Fruit fly (Drosophila melanogaster) whole organism, pupa: Measurements from ENCODE around the gene alt.

Experiments used
- CG10348 ChIP-seq: fragments of 200-800 bp; sonication (Bioruptor generic); IDR thresholded peaks from 2 replicates; pipeline ENCODE4 v1.3.6; 2022; ENCODE audit warnings: missing biosample characterization, missing genetic modification characterization
- CG12605 ChIP-seq: fragments of 200-800 bp; sonication (Bioruptor generic); IDR thresholded peaks from 2 replicates; pipeline ENCODE4 v1.3.6; 2022; ENCODE audit warnings: missing biosample characterization, missing genetic modification characterization
- CG13204 ChIP-seq: fragments of 200-800 bp; sonication (Bioruptor generic); optimal IDR thresholded peaks from 2 replicates; lab custom pipeline; 2018; ENCODE audit warnings: missing biosample characterization, mild to moderate bottlenecking, missing genetic modification characterization, moderate library complexity
- CG14655 ChIP-seq: fragments of 200-800 bp; sonication (Bioruptor generic); optimal IDR thresholded peaks from 3 replicates; lab custom pipeline; 2017; ENCODE audit warnings: mild to moderate bottlenecking, missing biosample characterization, missing genetic modification reagents, missing genetic modification characterization
- CG15710 ChIP-seq: fragments of 200-800 bp; sonication (Bioruptor generic); optimal IDR thresholded peaks from 2 replicates; lab custom pipeline; 2018; ENCODE audit warnings: missing biosample characterization, mild to moderate bottlenecking, missing genetic modification characterization, moderate library complexity
- CG17806 ChIP-seq: fragments of 200-800 bp; sonication (Bioruptor generic); optimal IDR thresholded peaks from 2 replicates; lab custom pipeline; 2018; ENCODE audit warnings: missing biosample characterization, mild to moderate bottlenecking, missing genetic modification characterization, moderate library complexity
- CG32121 ChIP-seq: fragments of 200-800 bp; sonication (Bioruptor generic); IDR thresholded peaks from 2 replicates; pipeline ENCODE4 v1.3.6; 2022; ENCODE audit warnings: missing biosample characterization, missing genetic modification characterization
- CG34367 ChIP-seq: fragments of 200-800 bp; sonication (Bioruptor generic); optimal IDR thresholded peaks from 2 replicates; lab custom pipeline; 2018; ENCODE audit warnings: missing biosample characterization, mild to moderate bottlenecking, missing genetic modification characterization
- CG4496 ChIP-seq: fragments of 200-800 bp; sonication (Bioruptor generic); IDR thresholded peaks from 3 replicates; pipeline ENCODE4 v1.3.6; 2022; ENCODE audit warnings: missing biosample characterization, missing genetic modification characterization
- CG8159 ChIP-seq: fragments of 200-800 bp; sonication (Bioruptor generic); optimal IDR thresholded peaks from 3 replicates; lab custom pipeline; 2018; ENCODE audit warnings: missing biosample characterization, mild to moderate bottlenecking, missing genetic modification characterization, moderate library complexity
- CG8301 ChIP-seq: fragments of 200-800 bp; sonication (Bioruptor generic); optimal IDR thresholded peaks from 2 replicates; lab custom pipeline; 2018; ENCODE audit warnings: missing biosample characterization, mild to moderate bottlenecking, missing genetic modification characterization
- CG9948 ChIP-seq: fragments of 200-800 bp; sonication (Bioruptor generic); optimal IDR thresholded peaks from 2 replicates; lab custom pipeline; 2018; ENCODE audit warnings: missing biosample characterization, mild to moderate bottlenecking, missing genetic modification characterization, moderate library complexity
- D1 ChIP-seq: fragments of 200-800 bp; sonication (Bioruptor generic); optimal IDR thresholded peaks from 2 replicates; lab custom pipeline; 2018; ENCODE audit warnings: missing biosample characterization, mild to moderate bottlenecking, missing genetic modification characterization, moderate library complexity
- EcR ChIP-seq: fragments of 200-800 bp; sonication (Bioruptor generic); optimal IDR thresholded peaks from 3 replicates; lab custom pipeline; 2019; ENCODE audit warnings: missing biosample characterization, missing genetic modification characterization, mild to moderate bottlenecking, moderate library complexity, missing genetic modification reagents
- Ets98B ChIP-seq: fragments of 200-800 bp; sonication (Bioruptor generic); IDR thresholded peaks from 2 replicates; pipeline ENCODE4 v1.3.6; 2022; ENCODE audit warnings: missing biosample characterization, missing genetic modification characterization
- Pif1A ChIP-seq: fragments of 200-800 bp; sonication (Bioruptor generic); optimal IDR thresholded peaks from 3 replicates; lab custom pipeline; 2016; ENCODE audit warnings: missing biosample characterization, missing genetic modification characterization
- Pif1B ChIP-seq: fragments of 200-800 bp; sonication (Bioruptor generic); optimal IDR thresholded peaks from 3 replicates; lab custom pipeline; 2016; ENCODE audit warnings: missing biosample characterization, missing genetic modification characterization
- Snoo ChIP-seq: fragments of 200-800 bp; sonication (Bioruptor generic); optimal IDR thresholded peaks from 3 replicates; lab custom pipeline; 2017; ENCODE audit warnings: missing biosample characterization, mild to moderate bottlenecking, missing genetic modification characterization, inconsistent platforms
- fd96Ca ChIP-seq: fragments of 200-800 bp; sonication (Bioruptor generic); IDR thresholded peaks from 3 replicates; pipeline ENCODE4 v1.3.6; 2022; ENCODE audit warnings: missing biosample characterization, missing genetic modification characterization
- gl ChIP-seq: fragments of 200-800 bp; sonication (Bioruptor generic); optimal IDR thresholded peaks from 2 replicates; lab custom pipeline; 2018; ENCODE audit warnings: missing biosample characterization, mild to moderate bottlenecking, missing genetic modification characterization
- rn ChIP-seq: fragments of 200-800 bp; sonication (Bioruptor generic); IDR thresholded peaks from 2 replicates; pipeline ENCODE4 v1.3.6; 2022; ENCODE audit warnings: missing biosample characterization, missing genetic modification characterization

alt gene

DNA sequence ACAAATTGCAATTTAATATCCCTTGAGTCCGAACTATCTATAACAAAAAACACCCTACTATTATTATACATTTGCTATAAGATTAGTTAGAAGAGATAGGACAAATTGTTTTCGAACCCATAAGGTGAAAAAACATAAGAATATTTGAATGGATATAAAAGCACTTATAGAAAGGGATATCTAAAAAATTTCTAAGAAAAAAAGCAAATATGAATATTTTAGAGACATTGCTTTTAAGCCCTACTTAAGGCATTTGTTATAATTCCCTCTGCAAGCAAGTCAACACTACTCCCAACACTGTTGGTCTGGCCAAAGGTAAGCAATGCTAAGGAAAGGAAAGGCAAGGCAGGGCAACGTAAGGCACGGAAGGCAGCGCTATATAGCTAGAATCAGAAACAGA is 28.1 kb upstream of the alt start:
- TF ChIP-seq CG9948 (tag; lab: Kevin White, UChicago): peak; percentile 12
- no peak for TF ChIP-seq fd96Ca (GFP tag; lab: Robert Waterston, UW)
- TF ChIP-seq, all 21 proteins: peak for 1

DNA sequence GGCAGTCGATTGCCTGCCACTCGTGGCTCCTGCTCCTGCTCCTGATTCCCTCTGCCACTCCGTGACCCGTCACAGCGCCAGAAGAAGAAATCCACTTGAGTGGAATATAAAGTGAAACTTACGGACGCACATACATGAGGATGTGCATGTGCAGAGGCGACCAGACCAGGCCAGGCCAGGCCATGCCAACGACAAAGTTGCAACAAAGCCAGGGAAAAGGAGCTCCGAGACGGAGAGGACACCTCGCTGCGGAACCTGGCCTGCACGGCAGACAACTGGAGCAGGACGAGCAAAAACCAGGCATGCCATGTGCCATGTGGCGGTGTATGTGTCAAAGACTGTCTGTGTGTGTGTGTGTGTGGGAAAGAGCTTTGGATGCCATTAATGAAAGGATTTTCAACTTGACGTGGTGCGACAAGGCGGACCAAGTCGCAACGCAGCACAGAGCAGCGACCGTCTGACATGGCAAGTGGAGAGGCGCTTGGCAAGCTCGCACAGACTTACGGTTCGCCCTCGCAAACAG is 27.4 kb upstream of the alt start:
- TF ChIP-seq CG13204 (GFP tag; lab: Kevin White, UChicago) (peak; percentile 56), CG8301 (tag; lab: Kevin White, UChicago) (no peak)

DNA sequence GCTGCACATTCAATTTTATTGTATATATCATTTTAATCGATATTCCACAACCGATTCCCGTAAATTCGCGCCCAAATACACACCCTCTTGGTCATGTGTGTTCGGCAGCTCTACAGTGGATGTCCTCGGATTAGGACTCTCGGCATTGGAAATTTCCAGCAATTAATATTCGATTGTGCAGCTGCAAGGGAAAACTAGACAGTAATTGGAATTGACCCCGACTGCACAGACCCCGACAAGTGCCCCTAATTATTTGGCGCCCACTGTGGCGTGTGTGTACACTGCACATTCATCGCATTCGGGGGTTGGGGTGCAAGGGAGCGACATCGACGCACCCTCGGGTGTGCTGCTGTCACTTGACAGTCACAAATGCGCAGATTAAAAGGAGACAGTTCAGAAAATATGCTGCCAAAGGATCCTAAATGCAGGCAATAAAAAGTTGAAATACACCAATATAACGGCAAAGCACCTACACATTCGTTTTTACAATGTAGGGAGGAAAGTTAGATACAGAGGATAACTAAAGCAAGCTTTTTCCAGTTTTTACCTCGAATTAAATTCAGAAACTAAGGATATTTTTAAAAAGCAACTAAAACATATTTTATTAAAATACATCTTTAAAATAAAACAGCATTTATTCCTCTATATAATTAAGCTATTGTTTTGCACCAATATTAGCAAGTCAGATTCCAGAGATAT is 26.6 kb upstream of the alt start:
- TF ChIP-seq CG14655 (peak; percentile 18), fd96Ca (GFP tag; lab: Robert Waterston, UW) (peak; percentile 18; the same call in 1 of the 3 replicates), Snoo (tag; lab: Kevin White, UChicago) (no peak), CG8159 (tag; lab: Kevin White, UChicago) (peak; percentile 32), CG17806 (tag; lab: Kevin White, UChicago) (no peak), EcR (no peak), gl (tag; lab: Kevin White, UChicago) (no peak), Pif1B (GFP tag; lab: Kevin White, UChicago) (no peak)

DNA sequence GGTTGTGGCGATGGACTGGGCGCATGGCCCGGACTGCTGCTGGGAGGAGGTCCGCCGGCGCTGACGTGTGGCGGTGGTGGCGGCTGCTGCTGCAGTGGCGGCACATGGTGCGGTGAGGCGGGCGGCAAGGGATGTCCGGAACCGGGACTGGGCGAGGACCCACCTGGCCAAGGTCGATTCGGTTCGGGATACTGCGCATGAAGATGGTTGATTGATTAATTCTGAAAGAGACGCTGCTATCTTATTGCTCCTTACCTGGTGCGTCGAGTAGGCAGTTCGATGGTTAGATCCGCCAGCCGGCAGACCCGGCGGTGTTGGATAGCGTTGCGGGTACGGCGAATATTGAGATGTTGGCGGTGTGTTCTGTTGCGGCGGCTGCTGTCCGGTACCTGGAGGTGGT is 25.5 kb upstream of the alt start:
- TF ChIP-seq Pif1A (GFP tag; lab: Kevin White, UChicago) (no peak), CG14655 (no peak), CG4496 (GFP tag; lab: Robert Waterston, UW) (no peak), CG32121 (GFP tag; lab: Robert Waterston, UW) (no peak), CG9948 (tag; lab: Kevin White, UChicago) (no peak)
- TF ChIP-seq, all 21 proteins: peak for 0

DNA sequence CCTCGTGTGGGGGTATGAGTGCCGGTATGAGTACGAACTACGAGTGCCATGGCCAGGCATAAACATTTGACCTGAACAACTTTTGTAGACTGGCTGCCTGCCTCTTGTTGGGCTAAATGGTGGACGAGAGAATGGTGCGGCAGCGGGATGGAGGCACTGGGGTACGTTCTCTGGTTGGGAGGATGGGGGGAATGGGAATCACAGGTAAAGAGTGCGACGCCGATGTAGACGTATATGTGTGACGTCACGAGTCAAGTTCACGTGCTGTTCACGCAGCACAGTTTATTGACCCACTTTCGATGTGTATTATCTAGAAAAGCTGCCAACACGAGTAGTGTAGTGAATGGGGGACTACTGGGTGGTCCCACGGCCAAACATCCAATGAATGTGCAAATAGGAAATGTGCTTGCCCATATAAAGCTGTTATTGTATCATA is 24.7 kb upstream of the alt start:
- TF ChIP-seq fd96Ca (GFP tag; lab: Robert Waterston, UW) (0 out of 3 replicates have a peak, but pooled peaks have one; percentile 7), CG32121 (GFP tag; lab: Robert Waterston, UW) (no peak), CG13204 (GFP tag; lab: Kevin White, UChicago) (peak; percentile 57), CG10348 (GFP tag; lab: Robert Waterston, UW) (no peak), EcR (peak; percentile 94), CG4496 (GFP tag; lab: Robert Waterston, UW) (no peak), Pif1B (GFP tag; lab: Kevin White, UChicago) (no peak), CG9948 (tag; lab: Kevin White, UChicago) (no peak), D1 (tag; lab: Kevin White, UChicago) (no peak), CG8159 (tag; lab: Kevin White, UChicago) (no peak), CG14655 (no peak)

DNA sequence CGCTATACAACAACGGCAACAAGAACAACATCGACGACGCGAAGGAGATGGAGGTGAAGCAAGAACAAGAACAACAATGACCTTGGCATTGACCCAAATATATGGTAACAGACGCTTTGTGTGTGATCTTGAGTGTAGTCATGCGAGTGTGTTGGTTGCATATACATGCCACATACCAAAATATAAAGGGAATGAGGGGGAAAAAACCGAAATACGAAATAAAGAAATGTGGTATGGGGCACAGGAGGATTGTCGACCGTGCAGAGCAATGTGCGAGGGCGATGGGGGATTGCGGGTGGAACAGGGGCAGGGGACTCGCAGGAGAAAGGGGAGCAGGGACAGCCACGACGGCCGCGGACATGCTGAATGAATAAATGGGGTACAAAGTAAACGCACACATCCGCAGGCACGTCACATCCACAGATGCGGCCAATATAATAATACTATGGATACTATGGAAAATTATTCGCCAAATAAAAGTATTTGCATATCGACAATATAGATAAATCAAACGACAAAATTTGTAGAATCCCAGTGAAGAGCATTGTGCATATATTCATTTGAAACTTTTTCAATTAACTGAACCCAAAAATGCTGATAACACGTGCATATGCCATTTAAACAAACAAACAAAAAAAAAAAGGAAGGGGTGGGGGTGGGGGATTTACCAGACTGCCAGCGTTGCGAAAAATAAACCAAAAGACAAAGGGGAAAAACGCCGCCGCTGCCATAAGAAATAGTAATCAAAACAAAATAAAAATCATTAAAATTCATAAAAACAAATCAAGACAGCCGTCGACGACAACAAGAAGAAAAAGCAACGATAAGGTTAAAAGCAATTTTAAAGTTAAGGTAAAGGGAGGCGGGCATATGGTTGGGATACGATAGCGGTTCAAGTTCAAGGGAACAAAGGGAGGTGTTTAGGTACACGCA is 23.9 kb upstream of the alt start:
- TF ChIP-seq CG17806 (tag; lab: Kevin White, UChicago) (no peak), CG13204 (GFP tag; lab: Kevin White, UChicago) (peak; percentile 6), EcR (peak; percentile 83), Pif1B (GFP tag; lab: Kevin White, UChicago) (no peak), rn (GFP tag; lab: Robert Waterston, UW) (no peak), CG4496 (GFP tag; lab: Robert Waterston, UW) (no peak), fd96Ca (GFP tag; lab: Robert Waterston, UW) (no peak), CG10348 (GFP tag; lab: Robert Waterston, UW) (no peak), CG32121 (GFP tag; lab: Robert Waterston, UW) (no peak), CG34367 (tag; lab: Kevin White, UChicago) (peak; percentile 34), CG8159 (tag; lab: Kevin White, UChicago) (peak; percentile 48), Ets98B (GFP tag; lab: Robert Waterston, UW) (no peak), Snoo (tag; lab: Kevin White, UChicago) (no peak), CG14655 (no peak), Pif1A (GFP tag; lab: Kevin White, UChicago) (peak; percentile 31), D1 (tag; lab: Kevin White, UChicago) (no peak), CG9948 (tag; lab: Kevin White, UChicago) (peak; percentile 24), CG12605 (GFP tag; lab: Robert Waterston, UW) (no peak; the same call in 1 of the 2 replicates), CG15710 (tag; lab: Kevin White, UChicago) (no peak), gl (tag; lab: Kevin White, UChicago) (peak; percentile 50), CG8301 (tag; lab: Kevin White, UChicago) (no peak)
